Fruit fly (Drosophila melanogaster) whole organism, adult: Measurements from ENCODE around the gene CG4768.

Experiments
- CG11617 ChIP-seq: fragments of 200-800 bp; sonication (Bioruptor generic); optimal IDR thresholded peaks from 2 replicates; lab custom pipeline; 2017; ENCODE audit warnings: mild to moderate bottlenecking, missing biosample characterization, missing genetic modification reagents, missing genetic modification characterization
- CG12768 ChIP-seq: fragments of 200-800 bp; sonication (Bioruptor generic); optimal IDR thresholded peaks from 2 replicates; lab custom pipeline; 2017; ENCODE audit warnings: missing biosample characterization, missing genetic modification characterization, mild to moderate bottlenecking, moderate library complexity, missing genetic modification reagents
- CG14711 ChIP-seq: fragments of 200-800 bp; sonication (Bioruptor generic); optimal IDR thresholded peaks from 2 replicates; lab custom pipeline; 2018; ENCODE audit warnings: missing biosample characterization, mild to moderate bottlenecking, missing genetic modification characterization, moderate library complexity
- CG1620 ChIP-seq: fragments of 200-800 bp; sonication (Bioruptor generic); optimal IDR thresholded peaks from 2 replicates; lab custom pipeline; 2016; ENCODE audit warnings: missing biosample characterization, missing genetic modification characterization
- CG33017 ChIP-seq: fragments of 200-800 bp; sonication (Bioruptor generic); optimal IDR thresholded peaks from 2 replicates; lab custom pipeline; 2018; ENCODE audit warnings: missing biosample characterization, mild to moderate bottlenecking, missing genetic modification characterization, moderate library complexity
- CG5204 ChIP-seq: fragments of 200-800 bp; sonication (Bioruptor generic); optimal IDR thresholded peaks from 2 replicates; lab custom pipeline; 2016; ENCODE audit warnings: missing biosample characterization, missing genetic modification characterization
- CG7045 ChIP-seq: fragments of 200-800 bp; sonication (Bioruptor generic); optimal IDR thresholded peaks from 2 replicates; lab custom pipeline; 2017; ENCODE audit warnings: missing biosample characterization, mild to moderate bottlenecking, missing genetic modification characterization
- CG7101 ChIP-seq: fragments of 200-800 bp; sonication (Bioruptor generic); optimal IDR thresholded peaks from 2 replicates; lab custom pipeline; 2018; ENCODE audit warnings: missing biosample characterization, mild to moderate bottlenecking, missing genetic modification characterization, moderate library complexity
- Clk ChIP-seq: fragments of 200-800 bp; sonication (Bioruptor generic); optimal IDR thresholded peaks from 2 replicates; lab custom pipeline; 2017; ENCODE audit warnings: missing biosample characterization, missing genetic modification characterization
- Crg-1 ChIP-seq: fragments of 200-800 bp; sonication (Bioruptor generic); optimal IDR thresholded peaks from 2 replicates; lab custom pipeline; 2016; ENCODE audit warnings: missing biosample characterization, missing genetic modification characterization
- Hr96 ChIP-seq: fragments of 200-800 bp; sonication (Bioruptor generic); optimal IDR thresholded peaks from 2 replicates; lab custom pipeline; 2016; ENCODE audit warnings: missing biosample characterization, missing genetic modification characterization
- Mnt ChIP-seq: fragments of 200-800 bp; sonication (Bioruptor generic); optimal IDR thresholded peaks from 2 replicates; lab custom pipeline; 2016; ENCODE audit warnings: missing biosample characterization, mild to moderate bottlenecking, missing genetic modification characterization
- bab1 ChIP-seq: fragments of 200-800 bp; sonication (Bioruptor generic); optimal IDR thresholded peaks from 3 replicates; lab custom pipeline; 2019; ENCODE audit warnings: missing biosample characterization, mild to moderate bottlenecking, missing genetic modification characterization, moderate library complexity
- cic ChIP-seq: fragments of 200-800 bp; sonication (Bioruptor generic); optimal IDR thresholded peaks from 2 replicates; lab custom pipeline; 2017; ENCODE audit warnings: missing biosample characterization, mild to moderate bottlenecking, missing genetic modification characterization, moderate library complexity
- cnc ChIP-seq, 2 experiments: fragments of >200 bp; optimal IDR thresholded peaks; 2 replicates each; lab custom pipeline; 2017
- kay ChIP-seq: fragments of 200-800 bp; sonication (Bioruptor generic); peaks from one replicate; lab custom pipeline; 2016; ENCODE audit warnings: missing biosample characterization, missing genetic modification characterization, borderline replicate concordance
- ovo ChIP-seq: fragments of 200-800 bp; sonication (Bioruptor generic); optimal IDR thresholded peaks from 2 replicates; lab custom pipeline; 2016; ENCODE audit warnings: missing biosample characterization, missing genetic modification characterization
- pad ChIP-seq: fragments of 200-800 bp; sonication (Bioruptor generic); optimal IDR thresholded peaks from 3 replicates; lab custom pipeline; 2017; ENCODE audit warnings: missing biosample characterization, missing genetic modification characterization, mild to moderate bottlenecking, moderate library complexity, missing genetic modification reagents
- tj ChIP-seq: fragments of 200-800 bp; sonication (Bioruptor generic); optimal IDR thresholded peaks from 3 replicates; lab custom pipeline; 2017; ENCODE audit warnings: missing biosample characterization, mild to moderate bottlenecking, missing genetic modification characterization, moderate library complexity
- toe ChIP-seq: fragments of 200-800 bp; sonication (Bioruptor generic); optimal IDR thresholded peaks from 2 replicates; lab custom pipeline; 2016; ENCODE audit warnings: missing biosample characterization, missing genetic modification characterization

Gene CG4768

DNA sequence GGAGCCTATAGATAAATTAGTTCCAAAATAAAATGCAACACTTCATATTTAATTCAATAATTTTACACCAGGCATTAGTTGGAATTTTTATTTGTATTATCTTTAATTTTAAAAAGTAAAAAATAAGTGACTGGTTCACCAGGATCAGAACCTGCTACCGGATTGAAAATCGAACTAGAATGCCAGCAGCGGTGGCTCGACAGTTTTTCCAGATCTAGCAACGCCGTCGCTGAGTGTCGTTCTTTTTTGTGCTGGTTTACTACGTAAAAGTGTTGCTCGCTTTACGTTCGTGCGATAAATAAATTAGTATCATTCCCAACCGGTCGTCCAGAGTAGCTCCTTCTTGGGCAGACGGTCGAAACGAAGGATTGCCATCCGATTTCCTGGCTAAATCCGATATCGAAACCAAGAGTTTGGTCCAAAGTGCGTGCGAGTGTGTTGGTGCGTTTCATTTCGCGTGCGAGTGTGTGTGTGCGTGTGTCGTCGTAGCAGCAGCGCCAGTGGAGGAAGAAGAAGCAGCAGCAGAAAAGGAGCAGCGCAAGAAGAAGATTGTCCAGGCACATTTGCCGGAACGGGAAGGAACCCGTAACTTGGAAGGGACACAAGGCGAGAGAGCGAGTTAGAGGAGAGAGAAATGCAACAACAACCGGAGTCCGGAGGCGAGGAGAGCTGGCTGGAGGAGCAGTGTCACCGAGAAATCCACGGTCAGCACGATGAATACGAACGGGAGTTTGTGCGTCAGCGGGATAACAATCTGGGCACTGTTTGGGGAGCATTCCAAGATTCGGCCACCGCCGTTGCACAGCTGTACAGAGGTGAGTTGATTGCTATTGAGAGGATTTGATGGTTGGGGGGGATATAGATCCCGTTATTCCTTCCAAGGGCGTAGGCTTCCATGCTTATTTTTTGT is at the start of gene CG4768:
Gene CG4768 (plus strand): TSS at position 200 of the 910 bp plus-strand sequence.
- peak; percentile 25 for TF ChIP-seq CG1620 (GFP tag; lab: Kevin White, UChicago)
- TF ChIP-seq tj (GFP tag; lab: Kevin White, UChicago): peak; percentile 12
- TF ChIP-seq bab1 (GFP tag; lab: Kevin White, UChicago): peak; percentile 50
- no peak for TF ChIP-seq kay
- TF ChIP-seq Crg-1 (GFP tag; lab: Kevin White, UChicago): no peak
- peak; percentile 69 for TF ChIP-seq Mnt
- TF ChIP-seq CG7045 (GFP tag; lab: Kevin White, UChicago): no peak
- no peak for TF ChIP-seq toe (GFP tag; lab: Kevin White, UChicago)
- no peak for TF ChIP-seq CG33017 (tag; lab: Kevin White, UChicago)
- TF ChIP-seq Hr96: no peak
- TF ChIP-seq ovo (GFP tag; lab: Kevin White, UChicago): no peak
- TF ChIP-seq CG5204 (GFP tag; lab: Kevin White, UChicago): no peak
- TF ChIP-seq cnc (optimal IDR thresholded peaks at IDR 0.05; lab: Kevin White, UChicago): no peak
- no peak for TF ChIP-seq CG11617 (GFP tag; lab: Kevin White, UChicago)
- peak; percentile 96 for TF ChIP-seq pad (GFP tag; lab: Kevin White, UChicago)

dm6 chrX:16742547-16742946 is 49.4 kb upstream of the CG4768 start, which contains the start of gene Twdlalpha:
TSS of gene Twdlalpha (plus strand) at chrX:16742847.
- TF ChIP-seq toe (GFP tag; lab: Kevin White, UChicago): no peak
- no peak for TF ChIP-seq CG7045 (GFP tag; lab: Kevin White, UChicago)
- TF ChIP-seq CG12768: no peak
- TF ChIP-seq Hr96: no peak
- no peak for TF ChIP-seq ovo (GFP tag; lab: Kevin White, UChicago)
- TF ChIP-seq Crg-1 (GFP tag; lab: Kevin White, UChicago): no peak
- TF ChIP-seq cnc (optimal IDR thresholded peaks at IDR 0.05; lab: Kevin White, UChicago): no peak

DNA sequence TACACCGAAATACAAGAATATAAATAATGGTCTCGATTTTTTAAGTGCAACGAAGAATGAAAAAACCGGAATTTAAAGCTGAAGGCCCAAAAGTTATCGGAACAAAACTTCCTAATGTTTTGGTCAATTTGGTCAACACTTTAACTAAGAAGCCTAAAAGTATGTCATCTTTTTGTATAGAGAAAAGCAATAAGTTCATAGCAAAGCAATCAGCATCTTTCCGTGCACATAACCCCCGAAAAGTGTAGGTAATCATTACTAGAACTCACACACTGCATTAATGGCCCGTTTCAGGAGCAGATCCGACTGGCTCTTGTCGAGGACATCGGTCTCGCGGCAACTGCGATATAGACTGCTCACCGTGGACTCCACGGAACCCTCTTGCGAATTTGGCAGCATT is 47.6 kb upstream of the CG4768 start:
- TF ChIP-seq cnc (optimal IDR thresholded peaks at IDR 0.05; lab: Kevin White, UChicago): no peak
- no peak for TF ChIP-seq CG33017 (tag; lab: Kevin White, UChicago)
- no peak for TF ChIP-seq kay
- no peak for TF ChIP-seq tj (GFP tag; lab: Kevin White, UChicago)
- no peak for TF ChIP-seq Mnt
- TF ChIP-seq CG5204 (GFP tag; lab: Kevin White, UChicago): no peak
- TF ChIP-seq Crg-1 (GFP tag; lab: Kevin White, UChicago): no peak

DNA sequence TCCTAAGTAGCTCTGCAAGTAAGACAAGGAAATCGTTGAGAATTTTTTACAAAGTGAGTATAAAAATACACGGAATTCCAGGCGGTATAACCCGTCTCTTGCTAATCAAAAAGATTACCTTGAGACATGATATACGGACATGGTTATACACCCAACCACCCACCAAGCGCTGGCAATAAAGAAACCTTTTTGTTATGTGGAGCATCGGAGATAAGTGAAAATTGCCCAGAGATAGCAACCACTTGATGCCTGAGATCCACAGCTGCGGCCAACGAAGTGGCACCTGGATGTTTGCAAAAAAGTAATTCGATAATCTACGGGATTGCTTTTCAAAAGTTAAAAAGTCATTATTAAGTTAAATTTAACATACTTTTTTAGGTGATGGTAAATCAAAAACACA is 46.0 kb upstream of the CG4768 start:
- no peak for TF ChIP-seq CG7101 (tag; lab: Kevin White, UChicago)
- TF ChIP-seq cnc (optimal IDR thresholded peaks at IDR 0.05; lab: Kevin White, UChicago): no peak
- no peak for TF ChIP-seq kay
- no peak for TF ChIP-seq Mnt
- TF ChIP-seq CG5204 (GFP tag; lab: Kevin White, UChicago): no peak
- no peak for TF ChIP-seq CG14711 (tag; lab: Kevin White, UChicago)
- no peak for TF ChIP-seq ovo (GFP tag; lab: Kevin White, UChicago)
- no peak for TF ChIP-seq pad (GFP tag; lab: Kevin White, UChicago)
- TF ChIP-seq Hr96: no peak
- no peak for TF ChIP-seq Clk (GFP tag; lab: Kevin White, UChicago)
- no peak for TF ChIP-seq CG7045 (GFP tag; lab: Kevin White, UChicago)
- no peak for TF ChIP-seq bab1 (GFP tag; lab: Kevin White, UChicago)

dm6 chrX:16746824-16747223 is 45.1 kb upstream of the CG4768 start:
- TF ChIP-seq Hr96 (no peak), CG11617 (GFP tag; lab: Kevin White, UChicago) (no peak), Mnt (no peak), ovo (GFP tag; lab: Kevin White, UChicago) (no peak), Clk (GFP tag; lab: Kevin White, UChicago) (no peak), toe (GFP tag; lab: Kevin White, UChicago) (no peak), CG1620 (GFP tag; lab: Kevin White, UChicago) (no peak), bab1 (GFP tag; lab: Kevin White, UChicago) (peak; percentile 20), kay (peak; percentile 50), cnc (optimal IDR thresholded peaks at IDR 0.05; lab: Kevin White, UChicago) (no peak), CG33017 (tag; lab: Kevin White, UChicago) (no peak), Crg-1 (GFP tag; lab: Kevin White, UChicago) (no peak), CG7045 (GFP tag; lab: Kevin White, UChicago) (no peak), CG14711 (tag; lab: Kevin White, UChicago) (no peak), CG12768 (no peak), pad (GFP tag; lab: Kevin White, UChicago) (no peak), cic (GFP tag; lab: Kevin White, UChicago) (no peak), CG7101 (tag; lab: Kevin White, UChicago) (no peak)

DNA sequence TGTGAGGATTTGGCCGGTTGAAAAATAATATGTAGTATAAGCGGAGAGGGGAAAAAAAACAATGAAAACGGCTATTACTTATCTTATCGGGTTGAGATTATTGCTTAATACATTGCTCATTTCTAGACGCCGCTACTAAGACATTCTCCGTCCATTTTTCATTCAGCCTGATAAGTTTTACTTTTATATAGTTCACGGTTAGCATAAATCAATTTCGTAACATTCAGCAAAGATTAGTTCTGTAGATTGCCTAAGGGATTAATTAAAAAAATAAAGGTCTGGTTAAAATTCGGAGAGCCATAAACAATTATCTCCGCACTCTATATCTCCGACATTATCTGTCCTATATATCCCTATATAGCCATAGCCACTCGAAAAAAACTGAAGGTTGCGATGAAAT is 44.5 kb upstream of the CG4768 start:
- no peak for TF ChIP-seq toe (GFP tag; lab: Kevin White, UChicago)
- TF ChIP-seq Hr96: no peak
- no peak for TF ChIP-seq CG5204 (GFP tag; lab: Kevin White, UChicago)
- TF ChIP-seq CG14711 (tag; lab: Kevin White, UChicago): no peak
- TF ChIP-seq cic (GFP tag; lab: Kevin White, UChicago): no peak
- TF ChIP-seq tj (GFP tag; lab: Kevin White, UChicago): no peak
- no peak for TF ChIP-seq CG12768
- TF ChIP-seq Clk (GFP tag; lab: Kevin White, UChicago): no peak
- no peak for TF ChIP-seq bab1 (GFP tag; lab: Kevin White, UChicago)
- TF ChIP-seq CG7045 (GFP tag; lab: Kevin White, UChicago): no peak
- TF ChIP-seq CG33017 (tag; lab: Kevin White, UChicago): no peak
- no peak for TF ChIP-seq CG11617 (GFP tag; lab: Kevin White, UChicago)
- TF ChIP-seq Crg-1 (GFP tag; lab: Kevin White, UChicago): no peak
- TF ChIP-seq kay: no peak
